Worm (Caenorhabditis elegans): Measurements from ENCODE around the gene bath-31.

DNA sequence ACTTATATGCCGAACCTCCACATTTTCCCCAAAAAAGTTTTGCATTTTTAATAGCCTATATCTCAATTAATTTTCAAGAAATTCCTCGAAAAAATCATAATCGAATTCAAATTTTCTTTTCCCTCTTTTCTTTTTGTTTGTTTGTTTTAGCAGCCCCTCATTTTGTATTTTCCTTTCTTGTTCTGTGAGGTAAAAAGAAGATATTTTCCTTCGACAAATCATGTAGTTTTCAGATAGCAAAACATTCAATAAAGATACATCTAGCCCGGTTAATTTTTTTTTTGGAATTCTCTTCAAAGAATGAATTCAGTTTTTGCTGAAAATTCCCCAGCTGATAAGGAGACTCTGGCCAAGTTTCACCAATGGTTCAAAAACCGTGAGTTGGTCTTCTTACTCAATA, 43.9 kb downstream of the bath-31 start, which contains the start of gene T24E12.3:
- no peak for TF ChIP-seq ets-4 (GFP tag; optimal IDR thresholded peaks at IDR 0.05)
- no peak for TF ChIP-seq egl-44 (GFP tag; IDR thresholded peaks at IDR 0.05)
- no peak for TF ChIP-seq hrde-1 (tag; optimal IDR thresholded peaks at IDR 0.05; ENCODE audit: borderline replicate concordance)
- no peak for TF ChIP-seq ZK185.1 (tag; optimal IDR thresholded peaks at IDR 0.05; ENCODE audit: poor library complexity, severe bottlenecking)
- no peak for TF ChIP-seq ztf-28 (GFP tag; IDR thresholded peaks at IDR 0.05)
- no peak for TF ChIP-seq mcd-1 (GFP tag; IDR thresholded peaks at IDR 0.05)
- no peak for TF ChIP-seq F22D6.2 (tag; optimal IDR thresholded peaks at IDR 0.05)
- TF ChIP-seq D2030.7 (GFP tag; IDR thresholded peaks at IDR 0.05) = no peak
- no peak for TF ChIP-seq snpc-4 (GFP tag; optimal IDR thresholded peaks at IDR 0.05)
- no peak for TF ChIP-seq snpc-4 (tag; optimal IDR thresholded peaks at IDR 0.05)
- no peak for TF ChIP-seq sptf-2 (GFP tag; optimal IDR thresholded peaks at IDR 0.05)
- no peak for TF ChIP-seq F23B12.7 (tag; optimal IDR thresholded peaks at IDR 0.05; ENCODE audit: insufficient read depth)
- TF ChIP-seq tbx-9 (tag; optimal IDR thresholded peaks at IDR 0.05; ENCODE audit: borderline replicate concordance) = no peak

Data from whole organism, young adult.